Worm (Caenorhabditis elegans) whole organism, L1 larva: Measurements from ENCODE around the gene alh-1.

Experiments
- C04F5.9 ChIP-seq: sonication (generic microtip); optimal IDR thresholded peaks from 2 replicates; lab custom pipeline; 2016; ENCODE audit warnings: missing genetic modification characterization, missing compliant biosample characterization
- ama-1 ChIP-seq: fragments of 150-350 bp; optimal IDR thresholded peaks from 2 replicates; lab custom pipeline; 2014
- ceh-82 ChIP-seq, 3 experiments: fragments of 150-350 bp in 1 of 3; sonication (generic microtip) in 2 of 3; optimal IDR thresholded peaks; 2 replicates each; lab custom pipeline; 2014 to 2017; ENCODE audit warnings: missing biosample characterization in 3 of 3, missing genetic modification characterization in 3 of 3
- dpl-1 ChIP-seq, 3 experiments: fragments of 150-350 bp in 2 of 3; sonication (generic microtip) in 1 of 3; optimal IDR thresholded peaks; 2 replicates each; lab custom pipeline; 2014 to 2017; ENCODE audit warnings: missing biosample characterization in 3 of 3, missing genetic modification characterization in 3 of 3, missing genetic modification reagents in 3 of 3
- fkh-10 ChIP-seq: sonication (generic microtip); optimal IDR thresholded peaks from 2 replicates; lab custom pipeline; 2017; ENCODE audit warnings: missing biosample characterization, missing genetic modification reagents, missing genetic modification characterization
- jun-1 ChIP-seq: fragments of 150-350 bp; optimal IDR thresholded peaks from 2 replicates; lab custom pipeline; 2014; ENCODE audit warnings: missing biosample characterization, missing genetic modification reagents, missing genetic modification characterization
- lin-15B ChIP-seq: fragments of 150-350 bp; sonication (generic microtip); optimal IDR thresholded peaks from 3 replicates; lab custom pipeline; 2014; ENCODE audit warnings: missing biosample characterization, missing genetic modification characterization
- nhr-12 ChIP-seq: sonication (generic microtip); optimal IDR thresholded peaks from 2 replicates; lab custom pipeline; 2017; ENCODE audit warnings: missing biosample characterization, missing genetic modification characterization
- nhr-76 ChIP-seq: sonication (generic microtip); optimal IDR thresholded peaks from 2 replicates; lab custom pipeline; 2017; ENCODE audit warnings: missing biosample characterization, missing genetic modification characterization
- tlp-1 ChIP-seq: fragments of 150-350 bp; optimal IDR thresholded peaks from 2 replicates; lab custom pipeline; 2014; ENCODE audit warnings: missing biosample characterization, missing genetic modification characterization
- unc-86 ChIP-seq: sonication (generic microtip); optimal IDR thresholded peaks from 2 replicates; lab custom pipeline; 2016; ENCODE audit warnings: missing genetic modification characterization, missing compliant biosample characterization
- ztf-11 ChIP-seq, 2 experiments: sonication (generic microtip); optimal IDR thresholded peaks; 2 replicates each; lab custom pipeline; 2016 to 2017; ENCODE audit warnings: missing genetic modification characterization in 2 of 2, missing biosample characterization in 1 of 2, missing compliant biosample characterization in 1 of 2

DNA sequence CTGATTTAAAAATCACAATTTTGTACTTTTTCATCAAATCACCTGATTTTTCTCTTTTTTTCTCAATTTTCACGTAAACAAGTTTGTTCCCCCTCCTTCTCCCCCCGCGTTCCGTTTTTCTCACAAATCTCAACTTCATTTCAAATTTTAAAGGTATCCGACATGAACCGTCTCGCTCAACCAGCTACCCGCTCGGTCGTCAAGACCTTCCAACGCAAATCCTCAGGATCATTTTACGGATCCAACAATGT, 3.9 kb downstream of the alh-1 start, which contains the start of gene cox-6A:
- no peak for TF ChIP-seq nhr-12 (tag; lab: Kevin White, UChicago)
- no peak for TF ChIP-seq dpl-1 (GFP tag; optimal IDR thresholded peaks at IDR 0.05; lab: Kevin White, UChicago)
- no peak for TF ChIP-seq ama-1 (lab: Kevin White, UChicago)
- no peak for TF ChIP-seq fkh-10 (GFP tag; lab: Kevin White, UChicago)
- no peak for TF ChIP-seq unc-86 (tag; lab: Kevin White, UChicago)
- no peak for TF ChIP-seq C04F5.9 (tag; lab: Kevin White, UChicago)
- no peak for TF ChIP-seq lin-15B (tag; lab: Kevin White, UChicago)
- TF ChIP-seq ztf-11 (tag; optimal IDR thresholded peaks at IDR 0.05; lab: Kevin White, UChicago), result no peak
- no peak for TF ChIP-seq tlp-1 (tag; lab: Kevin White, UChicago)
- no peak for TF ChIP-seq nhr-76 (tag; lab: Kevin White, UChicago)
- no peak for TF ChIP-seq jun-1 (tag; lab: Kevin White, UChicago)
- no peak for TF ChIP-seq ceh-82 (tag; optimal IDR thresholded peaks at IDR 0.05; lab: Kevin White, UChicago)
